Worm (Caenorhabditis elegans): ENCODE results near the gene mec-14.

Gene mec-14

ce11 chrIII:7198838-7199237, 6.0 kb upstream of the mec-14 start, which contains the start of gene pfd-5 (continued):
- TF ChIP-seq jun-1 (tag; optimal IDR thresholded peaks at IDR 0.05) (no peak), elt-1 (tag; optimal IDR thresholded peaks at IDR 0.05) (no peak), pqm-1 (tag; optimal IDR thresholded peaks at IDR 0.05) (no peak), nhr-25 (tag; optimal IDR thresholded peaks at IDR 0.05) (peak; percentile 15), ZK546.5 (tag; optimal IDR thresholded peaks at IDR 0.05) (no peak), fkh-2 (tag; optimal IDR thresholded peaks at IDR 0.05) (no peak), fkh-10 (GFP tag; optimal IDR thresholded peaks at IDR 0.05) (no peak)

- TF ChIP-seq pha-4 (tag; optimal IDR thresholded peaks at IDR 0.05): no peak
- TF ChIP-seq nhr-237 (tag; optimal IDR thresholded peaks at IDR 0.05): no peak
- TF ChIP-seq elt-1 (tag; optimal IDR thresholded peaks at IDR 0.05): no peak
- TF ChIP-seq aly-2 (tag; optimal IDR thresholded peaks at IDR 0.05): no peak
- no peak for TF ChIP-seq eor-1 (tag; optimal IDR thresholded peaks at IDR 0.05)
- TF ChIP-seq fkh-10 (GFP tag; optimal IDR thresholded peaks at IDR 0.05): no peak
- TF ChIP-seq nhr-67 (tag; optimal IDR thresholded peaks at IDR 0.05): no peak
- TF ChIP-seq egl-27 (tag; optimal IDR thresholded peaks at IDR 0.05): no peak
- no peak for TF ChIP-seq mdl-1 (tag; optimal IDR thresholded peaks at IDR 0.05)
Measured at ce11 chrIII:7197973-7198372, 5.2 kb upstream of the mec-14 start, which contains the start of gene exos-9. Gene exos-9 (minus strand): TSS chrIII:7198073.

DNA sequence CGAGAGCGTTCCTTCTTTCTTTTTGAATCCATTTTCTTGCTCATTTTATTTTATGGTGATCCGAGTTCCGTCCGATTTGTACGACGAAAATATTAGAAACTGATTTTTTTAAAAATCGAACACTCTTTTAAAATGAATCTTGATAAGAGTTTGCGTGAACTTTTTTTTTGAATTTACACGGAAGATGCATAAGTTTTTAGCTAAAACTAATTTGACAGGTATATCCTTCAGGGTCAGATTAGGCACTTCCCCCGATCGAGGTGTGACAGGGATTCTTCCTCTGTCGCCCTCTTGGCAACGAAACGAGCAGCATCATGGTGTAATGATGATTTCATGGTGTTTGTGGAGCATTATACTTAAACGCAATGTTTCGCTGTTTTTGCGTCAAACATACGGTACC, 2.5 kb upstream of the mec-14 start, which contains the start of gene F37C12.18:
Gene F37C12.18, minus strand, starts transcription at position 101 of the 400 bp plus-strand sequence.
- TF ChIP-seq nhr-237 (tag; optimal IDR thresholded peaks at IDR 0.05) (no peak), mdl-1 (tag; optimal IDR thresholded peaks at IDR 0.05) (no peak), ceh-16 (tag; optimal IDR thresholded peaks at IDR 0.05) (no peak), elt-2 (tag; optimal IDR thresholded peaks at IDR 0.05) (no peak), lsy-12 (tag; optimal IDR thresholded peaks at IDR 0.05) (no peak), ama-1 (optimal IDR thresholded peaks at IDR 0.05) (no peak), eor-1 (tag; optimal IDR thresholded peaks at IDR 0.05) (no peak), ZK546.5 (tag; optimal IDR thresholded peaks at IDR 0.05) (no peak), ceh-28 (tag; optimal IDR thresholded peaks at IDR 0.05) (no peak), skn-1 (tag; optimal IDR thresholded peaks at IDR 0.05) (no peak), elt-1 (tag; optimal IDR thresholded peaks at IDR 0.05) (no peak), nhr-28 (tag; optimal IDR thresholded peaks at IDR 0.05) (no peak), fkh-2 (tag; optimal IDR thresholded peaks at IDR 0.05) (no peak), ceh-82 (tag; optimal IDR thresholded peaks at IDR 0.05) (no peak), lin-39 (tag; optimal IDR thresholded peaks at IDR 0.05) (no peak), nhr-43 (tag; optimal IDR thresholded peaks at IDR 0.05; ENCODE audit: poor library complexity, severe bottlenecking) (no peak)

- TF ChIP-seq R02D3.7 (tag; optimal IDR thresholded peaks at IDR 0.05) (peak; percentile 96), nhr-23 (tag; optimal IDR thresholded peaks at IDR 0.05) (peak; percentile 93), ztf-4 (tag; optimal IDR thresholded peaks at IDR 0.05) (no peak), skn-1 (tag; optimal IDR thresholded peaks at IDR 0.05) (peak; percentile 54), nfya-1 (tag; optimal IDR thresholded peaks at IDR 0.05; ENCODE audit: insufficient read depth) (peak; percentile 90), pqm-1 (tag; optimal IDR thresholded peaks at IDR 0.05) (peak; percentile 49), sea-2 (GFP tag; optimal IDR thresholded peaks at IDR 0.05) (no peak), fkh-2 (tag; optimal IDR thresholded peaks at IDR 0.05) (no peak), lin-15B (tag; optimal IDR thresholded peaks at IDR 0.05) (peak; percentile 94), nhr-77 (tag; optimal IDR thresholded peaks at IDR 0.05) (peak; percentile 4), lin-39 (tag; optimal IDR thresholded peaks at IDR 0.05) (peak; percentile 92), nhr-12 (tag; optimal IDR thresholded peaks at IDR 0.05) (no peak), eor-1 (tag; optimal IDR thresholded peaks at IDR 0.05) (no peak), nhr-76 (tag; optimal IDR thresholded peaks at IDR 0.05) (no peak), elt-2 (tag; optimal IDR thresholded peaks at IDR 0.05) (peak; percentile 62), nhr-43 (tag; optimal IDR thresholded peaks at IDR 0.05; ENCODE audit: poor library complexity, severe bottlenecking) (peak; percentile 48), nhr-67 (tag; optimal IDR thresholded peaks at IDR 0.05) (no peak), egl-27 (tag; optimal IDR thresholded peaks at IDR 0.05) (peak; percentile 65), ZK546.5 (tag; optimal IDR thresholded peaks at IDR 0.05) (peak; percentile 24), nhr-28 (tag; optimal IDR thresholded peaks at IDR 0.05) (no peak), mdl-1 (tag; optimal IDR thresholded peaks at IDR 0.05) (no peak), ceh-28 (tag; optimal IDR thresholded peaks at IDR 0.05) (no peak), nhr-25 (tag; optimal IDR thresholded peaks at IDR 0.05) (peak; percentile 82), ceh-16 (tag; optimal IDR thresholded peaks at IDR 0.05) (no peak), ama-1 (optimal IDR thresholded peaks at IDR 0.05) (peak; percentile 44), elt-1 (tag; optimal IDR thresholded peaks at IDR 0.05) (no peak), zag-1 (tag; optimal IDR thresholded peaks at IDR 0.05) (no peak), mml-1 (tag; optimal IDR thresholded peaks at IDR 0.05) (no peak), nhr-11 (tag; optimal IDR thresholded peaks at IDR 0.05) (peak; percentile 59), fos-1 (tag; optimal IDR thresholded peaks at IDR 0.05) (no peak), ceh-82 (tag; optimal IDR thresholded peaks at IDR 0.05) (peak; percentile 26), unc-62 (GFP tag; optimal IDR thresholded peaks at IDR 0.05) (peak; percentile 23), daf-12 (tag; optimal IDR thresholded peaks at IDR 0.05) (no peak), egl-5 (tag; optimal IDR thresholded peaks at IDR 0.05) (peak; percentile 77), aly-2 (tag; optimal IDR thresholded peaks at IDR 0.05) (no peak), tbx-2 (tag; optimal IDR thresholded peaks at IDR 0.05) (peak; percentile 9), fkh-10 (GFP tag; optimal IDR thresholded peaks at IDR 0.05) (peak; percentile 58), nhr-237 (tag; optimal IDR thresholded peaks at IDR 0.05) (no peak), ztf-11 (tag; optimal IDR thresholded peaks at IDR 0.05) (no peak), jun-1 (tag; optimal IDR thresholded peaks at IDR 0.05) (peak; percentile 23), hmg-11 (tag; optimal IDR thresholded peaks at IDR 0.05) (no peak)
Measured at ce11 chrIII:7189581-7190128, 3.1 kb downstream of the mec-14 start, which contains the start of gene rps-21. Gene rps-21 (minus strand): TSS chrIII:7189631.
